Worm (Caenorhabditis elegans) whole organism, mixed stage, embryonic: ENCODE results near the gene srm-3.

ENCODE experiments used
- M03D4.4 ChIP-seq: sonication (generic microtip); optimal IDR thresholded peaks from 2 replicates; lab custom pipeline; 2017; ENCODE audit warnings: mild to moderate bottlenecking, missing genetic modification characterization, missing compliant biosample characterization
- bed-3 ChIP-seq: fragments of 200-800 bp; sonication (Bioruptor generic); optimal IDR thresholded peaks from 3 replicates; lab custom pipeline; 2018; ENCODE audit warnings: mild to moderate bottlenecking, missing genetic modification characterization, moderate library complexity, missing compliant biosample characterization
- blmp-1 ChIP-seq: fragments of 150-350 bp; optimal IDR thresholded peaks from 2 replicates; lab custom pipeline; 2014; ENCODE audit warnings: missing biosample characterization, missing genetic modification characterization
- ceh-39 ChIP-seq: fragments of 150-350 bp; optimal IDR thresholded peaks from 2 replicates; lab custom pipeline; 2014; ENCODE audit warnings: missing biosample characterization, missing genetic modification characterization
- ceh-43 ChIP-seq: fragments of 200-800 bp; sonication (Bioruptor generic); optimal IDR thresholded peaks from 2 replicates; lab custom pipeline; 2018; ENCODE audit warnings: mild to moderate bottlenecking, missing genetic modification characterization, moderate library complexity, missing compliant biosample characterization
- ceh-83 ChIP-seq: fragments of 200-800 bp; sonication (Bioruptor generic); optimal IDR thresholded peaks from 2 replicates; lab custom pipeline; 2018; ENCODE audit warnings: mild to moderate bottlenecking, missing genetic modification characterization, missing compliant biosample characterization
- ces-1 ChIP-seq: fragments of 150-350 bp; optimal IDR thresholded peaks from 2 replicates; lab custom pipeline; 2014; ENCODE audit warnings: missing biosample characterization, missing genetic modification reagents, missing genetic modification characterization
- cnd-1 ChIP-seq: fragments of 200-800 bp; sonication (Bioruptor generic); optimal IDR thresholded peaks from 2 replicates; lab custom pipeline; 2018; ENCODE audit warnings: mild to moderate bottlenecking, missing genetic modification characterization, missing compliant biosample characterization
- drap-1 ChIP-seq: fragments of 200-800 bp; sonication (Bioruptor generic); optimal IDR thresholded peaks from 3 replicates; lab custom pipeline; 2018; ENCODE audit warnings: mild to moderate bottlenecking, missing genetic modification characterization, missing compliant biosample characterization
- elt-1 ChIP-seq: sonication (generic microtip); optimal IDR thresholded peaks from 2 replicates; lab custom pipeline; 2017; ENCODE audit warnings: missing genetic modification characterization, mild to moderate bottlenecking, missing compliant biosample characterization, antibody characterized with exemption, moderate library complexity, borderline replicate concordance; ENCODE audit not compliant: insufficient read depth
- ham-2 ChIP-seq: fragments of 200-800 bp; sonication (Bioruptor generic); optimal IDR thresholded peaks from 2 replicates; lab custom pipeline; 2018; ENCODE audit warnings: mild to moderate bottlenecking, missing genetic modification characterization, missing compliant biosample characterization
- hlh-1 ChIP-seq: fragments of 150-350 bp; optimal IDR thresholded peaks from 2 replicates; lab custom pipeline; 2014; ENCODE audit warnings: missing biosample characterization, missing genetic modification reagents, missing genetic modification characterization
- lin-13 ChIP-seq: fragments of 150-350 bp; optimal IDR thresholded peaks from 2 replicates; lab custom pipeline; 2014; ENCODE audit warnings: missing biosample characterization, missing genetic modification characterization
- lin-32 ChIP-seq: fragments of 200-800 bp; sonication (Bioruptor generic); optimal IDR thresholded peaks from 2 replicates; lab custom pipeline; 2018; ENCODE audit warnings: mild to moderate bottlenecking, missing genetic modification characterization, missing compliant biosample characterization
- mep-1 ChIP-seq: fragments of 150-350 bp; optimal IDR thresholded peaks from 2 replicates; lab custom pipeline; 2017; ENCODE audit warnings: missing biosample characterization, missing genetic modification reagents, missing genetic modification characterization, inconsistent platforms
- mls-2 ChIP-seq: sonication (generic microtip); optimal IDR thresholded peaks from 2 replicates; lab custom pipeline; 2016; ENCODE audit warnings: mild to moderate bottlenecking, missing genetic modification characterization, moderate library complexity, missing compliant biosample characterization
- nhr-12 ChIP-seq: fragments of 150-350 bp; optimal IDR thresholded peaks from 2 replicates; lab custom pipeline; 2014; ENCODE audit warnings: missing biosample characterization, missing genetic modification characterization
- nhr-2 ChIP-seq: fragments of 150-350 bp; optimal IDR thresholded peaks from 2 replicates; lab custom pipeline; 2014; ENCODE audit warnings: missing biosample characterization, missing genetic modification characterization
- nhr-237 ChIP-seq: fragments of 150-350 bp; optimal IDR thresholded peaks from 2 replicates; lab custom pipeline; 2014; ENCODE audit warnings: missing biosample characterization, missing genetic modification characterization
- nhr-28 ChIP-seq: fragments of 150-350 bp; optimal IDR thresholded peaks from 2 replicates; lab custom pipeline; 2014; ENCODE audit warnings: missing biosample characterization, missing genetic modification characterization
- pha-4 ChIP-seq: fragments of 150-350 bp; optimal IDR thresholded peaks from 2 replicates; lab custom pipeline; 2018; ENCODE audit warnings: missing biosample characterization, missing genetic modification reagents, missing genetic modification characterization
- sem-2 ChIP-seq: fragments of 200-800 bp; sonication (Bioruptor generic); optimal IDR thresholded peaks from 2 replicates; lab custom pipeline; 2018; ENCODE audit warnings: mild to moderate bottlenecking, missing genetic modification characterization, missing compliant biosample characterization
- snpc-4 ChIP-seq: fragments of 150-350 bp; optimal IDR thresholded peaks from 2 replicates; lab custom pipeline; 2014; ENCODE audit warnings: missing biosample characterization, missing genetic modification characterization
- sptf-1 ChIP-seq: sonication (generic microtip); optimal IDR thresholded peaks from 2 replicates; lab custom pipeline; 2017; ENCODE audit warnings: mild to moderate bottlenecking, missing genetic modification characterization, moderate library complexity, missing compliant biosample characterization
- tbx-8 ChIP-seq: fragments of 200-800 bp; sonication (Bioruptor generic); optimal IDR thresholded peaks from 2 replicates; lab custom pipeline; 2018; ENCODE audit warnings: mild to moderate bottlenecking, missing genetic modification characterization, moderate library complexity, missing compliant biosample characterization
- unc-39 ChIP-seq: fragments of 150-350 bp; optimal IDR thresholded peaks from 2 replicates; lab custom pipeline; 2014; ENCODE audit warnings: missing biosample characterization, missing genetic modification characterization
- unc-62 ChIP-seq: fragments of 150-350 bp; optimal IDR thresholded peaks from 2 replicates; lab custom pipeline; 2014; ENCODE audit warnings: missing biosample characterization, missing genetic modification reagents, missing genetic modification characterization
- zip-8 ChIP-seq: fragments of 150-350 bp; optimal IDR thresholded peaks from 2 replicates; lab custom pipeline; 2014; ENCODE audit warnings: missing biosample characterization, missing genetic modification characterization
- ztf-11 ChIP-seq: fragments of 150-350 bp; optimal IDR thresholded peaks from 2 replicates; lab custom pipeline; 2014; ENCODE audit warnings: missing biosample characterization, missing genetic modification characterization

srm-3 gene

ce11 chrIV:9648682-9649081 is at the start of gene srm-3:
Gene srm-3, plus strand, starts transcription at chrIV:9648982.
- TF ChIP-seq lin-32 (GFP tag; lab: Kevin White, UChicago) = no peak
- TF ChIP-seq ceh-39 = no peak
- TF ChIP-seq zip-8 (tag; lab: Kevin White, UChicago) = no peak
- TF ChIP-seq blmp-1 (tag; lab: Kevin White, UChicago) = no peak
- TF ChIP-seq drap-1 (GFP tag; lab: Kevin White, UChicago) = no peak
- no peak for TF ChIP-seq pha-4 (tag; lab: Kevin White, UChicago)
- TF ChIP-seq mls-2 (tag; lab: Kevin White, UChicago) = no peak
- no peak for TF ChIP-seq bed-3 (GFP tag; lab: Kevin White, UChicago)

- TF ChIP-seq zip-8 (tag; lab: Kevin White, UChicago) (no peak), ham-2 (GFP tag; lab: Kevin White, UChicago) (no peak), lin-13 (no peak), snpc-4 (tag; lab: Kevin White, UChicago) (no peak), bed-3 (GFP tag; lab: Kevin White, UChicago) (no peak), ceh-39 (no peak), ceh-83 (no peak), mep-1 (tag; lab: Kevin White, UChicago) (no peak), hlh-1 (tag; lab: Kevin White, UChicago) (no peak), ces-1 (no peak), M03D4.4 (tag; lab: Kevin White, UChicago) (no peak), tbx-8 (no peak), nhr-2 (tag; lab: Kevin White, UChicago) (no peak), nhr-237 (no peak), nhr-12 (tag; lab: Kevin White, UChicago) (no peak), pha-4 (tag; lab: Kevin White, UChicago) (no peak), ztf-11 (tag; lab: Kevin White, UChicago) (no peak), sptf-1 (tag; lab: Kevin White, UChicago) (no peak)
Observed at ce11 chrIV:9601595-9601994, 47.2 kb upstream of the srm-3 start, which contains the start of gene aat-1. Gene aat-1, minus strand, starts transcription at chrIV:9601695.

ce11 chrIV:9607945-9608344 is 40.8 kb upstream of the srm-3 start:
- TF ChIP-seq sem-2 (GFP tag; lab: Kevin White, UChicago) = no peak
- TF ChIP-seq unc-39 (tag; lab: Kevin White, UChicago) = no peak
- no peak for TF ChIP-seq ceh-43
- no peak for TF ChIP-seq nhr-2 (tag; lab: Kevin White, UChicago)
- no peak for TF ChIP-seq cnd-1 (tag; lab: Kevin White, UChicago)
- TF ChIP-seq, all 35 proteins: peak for 0

ce11 chrIV:9609095-9609494 is 39.7 kb upstream of the srm-3 start:
- no peak for TF ChIP-seq unc-62 (GFP tag; lab: Kevin White, UChicago)
- peak; percentile 97 for TF ChIP-seq elt-1 (tag; lab: Kevin White, UChicago)
- TF ChIP-seq, all 35 proteins: peak for 1

ce11 chrIV:9610923-9611322 is 37.9 kb upstream of the srm-3 start:
- TF ChIP-seq elt-1 (tag; lab: Kevin White, UChicago) = peak; percentile 91
- no peak for TF ChIP-seq nhr-28

- no peak for TF ChIP-seq ceh-43
- no peak for TF ChIP-seq blmp-1 (tag; lab: Kevin White, UChicago)
- TF ChIP-seq elt-1 (tag; lab: Kevin White, UChicago) = peak; percentile 98
- TF ChIP-seq drap-1 (GFP tag; lab: Kevin White, UChicago) = no peak
- TF ChIP-seq bed-3 (GFP tag; lab: Kevin White, UChicago) = no peak
- TF ChIP-seq ham-2 (GFP tag; lab: Kevin White, UChicago) = no peak
Observed at ce11 chrIV:9613072-9613590, 35.7 kb upstream of the srm-3 start.
